Worm (Caenorhabditis elegans) whole organism, early embryonic: Measurements from ENCODE around the gene str-200.

Experiments
- F13C5.2 ChIP-seq: sonication (generic microtip); optimal IDR thresholded peaks from 2 replicates; lab custom pipeline; 2017; ENCODE audit warnings: mild to moderate bottlenecking, missing genetic modification characterization, inconsistent platforms, missing compliant biosample characterization
- ceh-36 ChIP-seq: sonication (generic microtip); optimal IDR thresholded peaks from 2 replicates; lab custom pipeline; 2016; ENCODE audit warnings: missing genetic modification characterization, inconsistent platforms, missing compliant biosample characterization

DNA sequence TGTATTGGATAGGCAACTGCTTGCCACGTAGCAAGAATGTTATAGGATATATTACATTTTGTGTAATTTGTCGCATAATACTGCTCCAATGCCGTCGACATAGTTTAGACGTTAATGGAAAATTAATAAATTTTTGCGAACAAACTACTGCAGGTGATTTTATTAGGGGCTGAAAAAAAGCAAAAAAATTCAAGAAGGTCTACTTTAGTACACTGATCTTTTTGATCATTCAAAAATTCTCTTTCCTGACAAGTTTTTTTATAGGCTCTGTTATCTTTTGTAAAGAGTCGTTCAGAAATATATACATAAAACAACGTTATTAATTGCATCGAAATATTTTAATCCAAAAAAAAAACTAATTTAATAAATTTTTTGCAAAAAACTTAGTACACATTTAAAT lies 27.1 kb upstream of the str-200 start, which contains the start of gene srh-111:
- TF ChIP-seq ceh-36 (tag; lab: Kevin White, UChicago) (no peak), F13C5.2 (tag; lab: Kevin White, UChicago) (no peak)
